Worm (Caenorhabditis elegans) whole organism, late embryonic: ENCODE data around the gene rpl-42.

Experiments
- C08G9.2 ChIP-seq: sonication (generic microtip); optimal IDR thresholded peaks from 2 replicates; lab custom pipeline; 2016; ENCODE audit warnings: mild to moderate bottlenecking, missing genetic modification characterization, moderate library complexity, missing compliant biosample characterization
- ahr-1 ChIP-seq: sonication (generic microtip); optimal IDR thresholded peaks from 2 replicates; lab custom pipeline; 2016; ENCODE audit warnings: missing genetic modification characterization, missing compliant biosample characterization
- ceh-14 ChIP-seq: sonication (generic microtip); optimal IDR thresholded peaks from 2 replicates; lab custom pipeline; 2016; ENCODE audit warnings: missing genotype, missing genetic modification characterization, missing compliant biosample characterization
- dve-1 ChIP-seq: sonication (generic microtip); optimal IDR thresholded peaks from 2 replicates; lab custom pipeline; 2017; ENCODE audit warnings: antibody characterized with exemption, mild to moderate bottlenecking, missing genetic modification characterization, missing compliant biosample characterization
- fkh-10 ChIP-seq: fragments of 150-350 bp; optimal IDR thresholded peaks from 2 replicates; lab custom pipeline; 2014; ENCODE audit warnings: missing biosample characterization, missing genetic modification reagents, missing genetic modification characterization
- fkh-6 ChIP-seq: sonication (generic microtip); optimal IDR thresholded peaks from 2 replicates; lab custom pipeline; 2016; ENCODE audit warnings: missing genetic modification characterization, missing compliant biosample characterization
- pha-4 ChIP-seq: fragments of 150-350 bp; optimal IDR thresholded peaks from 2 replicates; lab custom pipeline; 2018; ENCODE audit warnings: missing biosample characterization, missing genetic modification reagents, missing genetic modification characterization
- sox-2 ChIP-seq: fragments of 200-800 bp; sonication (Bioruptor generic); IDR thresholded peaks from 2 replicates; pipeline ENCODE4 v1.3.6; 2022; ENCODE audit warnings: missing genetic modification reagents, missing genetic modification characterization, missing compliant biosample characterization
- unc-55 ChIP-seq: sonication (generic microtip); optimal IDR thresholded peaks from 2 replicates; lab custom pipeline; 2017; ENCODE audit warnings: missing biosample characterization, missing genetic modification reagents, missing genetic modification characterization

- TF ChIP-seq ceh-14 (tag; lab: Kevin White, UChicago) (no peak), fkh-6 (tag; lab: Kevin White, UChicago) (no peak), unc-55 (no peak), sox-2 (GFP tag; lab: Robert Waterston, UW) (no peak), ahr-1 (tag; lab: Kevin White, UChicago) (no peak), dve-1 (tag; lab: Kevin White, UChicago) (no peak), fkh-10 (no peak), C08G9.2 (tag; lab: Kevin White, UChicago) (no peak), pha-4 (tag; lab: Kevin White, UChicago) (no peak)
Measured at ce11 chrII:11048930-11049329, 43.6 kb upstream of the rpl-42 start, which contains the start of gene F33A8.4.
